Worm (Caenorhabditis elegans) whole organism, early embryonic: Measurements from ENCODE around the gene F43C11.8.

Source experiments
- F13C5.2 ChIP-seq: sonication (generic microtip); optimal IDR thresholded peaks from 2 replicates; lab custom pipeline; 2017; ENCODE audit warnings: mild to moderate bottlenecking, missing genetic modification characterization, inconsistent platforms, missing compliant biosample characterization
- ama-1 ChIP-seq: fragments of 150-350 bp; optimal IDR thresholded peaks from 2 replicates; lab custom pipeline; 2014
- ceh-13 ChIP-seq: fragments of 200-800 bp; sonication (Bioruptor generic); optimal IDR thresholded peaks from 2 replicates; lab custom pipeline; 2018; ENCODE audit warnings: mild to moderate bottlenecking, missing genetic modification characterization, missing compliant biosample characterization
- ceh-36 ChIP-seq: sonication (generic microtip); optimal IDR thresholded peaks from 2 replicates; lab custom pipeline; 2016; ENCODE audit warnings: missing genetic modification characterization, inconsistent platforms, missing compliant biosample characterization
- flt-1 ChIP-seq: fragments of 200-800 bp; sonication (Bioruptor generic); IDR thresholded peaks from 2 replicates; pipeline ENCODE4 v1.3.6; 2022; ENCODE audit warnings: missing genetic modification characterization, missing compliant biosample characterization
- hmbx-1 ChIP-seq: sonication (generic microtip); optimal IDR thresholded peaks from 2 replicates; lab custom pipeline; 2016; ENCODE audit warnings: mild to moderate bottlenecking, missing genetic modification characterization, missing compliant biosample characterization
- hmg-4 ChIP-seq: fragments of 200-800 bp; sonication (Bioruptor generic); optimal IDR thresholded peaks from 2 replicates; lab custom pipeline; 2018; ENCODE audit warnings: mild to moderate bottlenecking, missing genetic modification characterization, missing compliant biosample characterization
- hnd-1 ChIP-seq: sonication (generic microtip); optimal IDR thresholded peaks from 2 replicates; lab custom pipeline; 2016; ENCODE audit warnings: missing genetic modification characterization, missing compliant biosample characterization
- scrt-1 ChIP-seq: fragments of 200-800 bp; sonication (Bioruptor generic); IDR thresholded peaks from 2 replicates; pipeline ENCODE4 v1.3.6; 2022; ENCODE audit warnings: missing genetic modification characterization, missing compliant biosample characterization
- tbx-11 ChIP-seq: fragments of 200-800 bp; sonication (Bioruptor generic); IDR thresholded peaks from 2 replicates; pipeline ENCODE4 v1.3.6; 2022; ENCODE audit warnings: missing genetic modification characterization, missing compliant biosample characterization
- tbx-37 ChIP-seq: fragments of 200-800 bp; sonication (Bioruptor generic); conservative IDR thresholded peaks from 2 replicates; pipeline ENCODE4 v1.3.6; 2022; ENCODE audit warnings: missing genetic modification reagents, missing genetic modification characterization, missing compliant biosample characterization
- tra-4 ChIP-seq: sonication (generic microtip); optimal IDR thresholded peaks from 2 replicates; lab custom pipeline; 2017; ENCODE audit warnings: missing genetic modification characterization, missing compliant biosample characterization

DNA sequence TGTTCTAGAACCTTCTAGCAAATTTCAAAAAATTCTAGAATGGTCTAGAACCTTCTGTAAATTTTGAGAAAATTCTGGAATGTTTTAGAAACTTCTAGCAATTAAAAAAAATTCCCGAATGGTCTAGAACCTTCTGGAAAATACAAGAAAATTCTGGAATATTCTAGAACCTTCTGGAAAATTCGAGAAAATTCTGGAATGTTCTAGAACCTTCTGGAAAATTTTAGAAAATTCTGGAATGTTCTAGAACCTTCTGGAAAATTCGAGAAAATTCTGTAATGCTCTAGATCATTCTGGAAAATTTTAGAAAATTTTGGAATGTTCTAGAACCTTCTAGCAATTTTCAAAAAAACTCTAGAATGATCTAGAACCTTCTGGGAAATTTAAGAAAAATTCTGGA lies 1.9 kb upstream of the F43C11.8 start:
- TF ChIP-seq tbx-37 (GFP tag; lab: Robert Waterston, UW): no peak
- no peak for TF ChIP-seq flt-1
- TF ChIP-seq hmg-4 (GFP tag; lab: Kevin White, UChicago): no peak
- no peak for TF ChIP-seq ama-1 (lab: Kevin White, UChicago)
- TF ChIP-seq hnd-1: no peak
- no peak for TF ChIP-seq tra-4
- no peak for TF ChIP-seq tbx-11
- TF ChIP-seq ceh-36: no peak
- no peak for TF ChIP-seq scrt-1
- no peak for TF ChIP-seq ceh-13 (GFP tag; lab: Kevin White, UChicago)
- TF ChIP-seq hmbx-1: no peak
- TF ChIP-seq F13C5.2 (tag; lab: Kevin White, UChicago): no peak
